Fruit fly (Drosophila melanogaster): Measurements from ENCODE around the gene CG31036.

The CG31036 gene

DNA sequence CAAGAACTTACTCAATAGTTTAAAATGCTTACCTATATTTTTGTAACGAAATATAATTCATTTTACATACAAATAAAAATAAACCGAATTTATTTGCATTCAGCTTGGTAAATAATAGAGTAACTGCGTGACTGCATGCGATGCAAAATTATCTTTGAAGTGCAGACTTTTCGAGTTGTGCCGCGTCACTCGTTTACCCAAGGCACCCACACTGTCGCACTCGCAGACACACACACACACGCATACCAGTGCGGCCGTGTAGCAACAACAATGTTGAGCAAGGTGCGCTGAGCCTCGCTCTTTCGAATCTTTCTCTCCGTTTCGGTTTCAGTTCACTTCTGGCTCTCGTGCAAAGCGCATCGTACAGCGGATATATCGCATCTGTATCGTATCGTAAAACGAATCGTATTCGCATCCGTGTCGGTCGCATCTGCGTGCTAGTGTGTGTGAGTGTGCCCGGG lies 31.1 kb upstream of the CG31036 start, which contains the start of gene CG31038 (continued):
- TF ChIP-seq CG1024 (GFP tag; IDR thresholded peaks at IDR 0.05) (no peak; the same call in 1 of the 2 replicates), CG34376 (GFP tag; optimal IDR thresholded peaks at IDR 0.05) (no peak), sqz (GFP tag; optimal IDR thresholded peaks at IDR 0.05) (no peak), Myb (GFP tag; optimal IDR thresholded peaks at IDR 0.05) (no peak), cato (GFP tag; optimal IDR thresholded peaks at IDR 0.05; ENCODE audit: borderline replicate concordance) (no peak), nau (GFP tag; optimal IDR thresholded peaks at IDR 0.05) (no peak), CG3281 (GFP tag; optimal IDR thresholded peaks at IDR 0.05) (no peak), CG3995 (GFP tag; optimal IDR thresholded peaks at IDR 0.05) (no peak), Xrp1 (GFP tag; IDR thresholded peaks at IDR 0.05) (peak; percentile 28; the same call in 1 of the 2 replicates), salm (tag; optimal IDR thresholded peaks at IDR 0.05) (no peak), CkIIα-i1 (GFP tag; IDR thresholded peaks at IDR 0.05) (no peak), CG3163 (GFP tag; optimal IDR thresholded peaks at IDR 0.05) (peak; percentile 79), crol (GFP tag; IDR thresholded peaks at IDR 0.05) (no peak), Eip74EF (GFP tag; optimal IDR thresholded peaks at IDR 0.05) (peak in 1 of 2 experiments; percentile 4), tin (GFP tag; optimal IDR thresholded peaks at IDR 0.05) (no peak), usp (GFP tag; optimal IDR thresholded peaks at IDR 0.05) (no peak), oc (tag; optimal IDR thresholded peaks at IDR 0.05) (no peak), MBD-R2 (GFP tag; IDR thresholded peaks at IDR 0.05) (peak; percentile 29; the same call in 1 of the 2 replicates), hbn (GFP tag; IDR thresholded peaks at IDR 0.05; ENCODE audit: partially characterized antibody) (no peak), trh (GFP tag; optimal IDR thresholded peaks at IDR 0.05) (no peak), GATAe (GFP tag; conservative IDR thresholded peaks at IDR 0.05) (no peak), Dref (GFP tag; IDR thresholded peaks at IDR 0.05) (no peak), dimm (GFP tag; IDR thresholded peaks at IDR 0.05) (no peak), CG18619 (GFP tag; optimal IDR thresholded peaks at IDR 0.05) (no peak), dysf (GFP tag; IDR thresholded peaks at IDR 0.05) (no peak), CG6175 (GFP tag; IDR thresholded peaks at IDR 0.05) (no peak), zfh1 (GFP tag; IDR thresholded peaks at IDR 0.05) (peak; percentile 55; the same call in 2 of the 3 replicates), en (GFP tag; optimal IDR thresholded peaks at IDR 0.05) (no peak), CG30020 (tag; optimal IDR thresholded peaks at IDR 0.05) (no peak), Spps (tag; optimal IDR thresholded peaks at IDR 0.05) (no peak), hb (GFP tag; IDR thresholded peaks at IDR 0.05; ENCODE audit: partially characterized antibody) (no peak), pfk (GFP tag; optimal IDR thresholded peaks at IDR 0.05) (no peak), Opbp (GFP tag; IDR thresholded peaks at IDR 0.05; ENCODE audit: partially characterized antibody) (peak; percentile 62; the same call in 2 of the 3 replicates), repo (GFP tag; optimal IDR thresholded peaks at IDR 0.05) (no peak), prd (optimal IDR thresholded peaks at IDR 0.05) (no peak), prd (GFP tag; IDR thresholded peaks at IDR 0.05) (no peak; the same call in 2 of the 3 replicates), slp2 (GFP tag; optimal IDR thresholded peaks at IDR 0.05) (no peak), jing (GFP tag; optimal IDR thresholded peaks at IDR 0.05) (no peak), CG2678 (tag; optimal IDR thresholded peaks at IDR 0.05) (peak; percentile 10), br (optimal IDR thresholded peaks at IDR 0.05) (no peak), CG6813 (GFP tag; optimal IDR thresholded peaks at IDR 0.05) (no peak), D (optimal IDR thresholded peaks at IDR 0.05) (no peak), D (GFP tag; optimal IDR thresholded peaks at IDR 0.05) (no peak), toy (GFP tag; IDR thresholded peaks at IDR 0.05) (no peak), CG15073 (GFP tag; optimal IDR thresholded peaks at IDR 0.05) (no peak), zfh2 (GFP tag; optimal IDR thresholded peaks at IDR 0.05) (no peak), jumu (GFP tag; optimal IDR thresholded peaks at IDR 0.05) (no peak), CG2202 (tag; optimal IDR thresholded peaks at IDR 0.05) (no peak), CG12219 (GFP tag; optimal IDR thresholded peaks at IDR 0.05) (peak; percentile 42), BEAF-32 (GFP tag; optimal IDR thresholded peaks at IDR 0.05) (peak; percentile 13), CG7987 (GFP tag; optimal IDR thresholded peaks at IDR 0.05) (peak; percentile 34), luna (GFP tag; optimal IDR thresholded peaks at IDR 0.05) (no peak)
